Fruit fly (Drosophila melanogaster): ENCODE measurements around the gene CG3036.

The CG3036 gene

DNA sequence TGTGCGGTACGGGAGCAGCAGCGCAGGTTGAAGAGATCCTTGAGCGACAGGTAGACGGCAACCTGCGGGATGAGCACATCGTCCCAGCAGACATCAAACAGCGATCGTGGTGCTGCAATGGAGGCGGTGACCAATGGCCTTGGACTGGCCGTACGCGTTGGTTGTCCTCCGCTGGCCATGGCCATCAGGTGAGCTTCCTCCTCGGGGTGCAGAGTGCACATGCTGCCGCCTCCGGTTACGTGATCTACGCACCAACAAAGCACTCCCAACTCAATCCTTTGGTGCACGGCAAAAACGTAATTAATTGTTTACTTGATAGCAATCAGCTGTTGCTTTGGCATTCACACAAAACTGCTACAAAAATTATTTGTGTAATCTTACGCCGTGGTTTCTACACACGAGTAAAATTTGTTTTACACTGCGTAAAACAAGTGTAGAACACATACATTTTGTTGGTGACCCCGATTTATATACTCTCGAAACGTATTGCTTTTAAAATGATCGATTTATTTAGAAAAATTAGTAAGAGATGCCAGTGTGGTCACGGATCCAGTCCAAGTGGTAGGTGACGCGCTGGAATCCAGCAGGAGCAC, 57.6 kb downstream of the CG3036 start, which contains the start of gene jet:
Gene jet (minus strand): TSS at position 332 of the 593 bp plus-strand sequence.
- TF ChIP-seq CG14711 (tag; optimal IDR thresholded peaks at IDR 0.05) (no peak), Clk (GFP tag; optimal IDR thresholded peaks at IDR 0.05) (no peak), CG5204 (GFP tag; optimal IDR thresholded peaks at IDR 0.05) (no peak), kay (GFP tag; ENCODE audit: borderline replicate concordance) (no peak), CG12768 (GFP tag; optimal IDR thresholded peaks at IDR 0.05) (no peak), Crg-1 (GFP tag; optimal IDR thresholded peaks at IDR 0.05) (no peak), ovo (GFP tag; optimal IDR thresholded peaks at IDR 0.05) (no peak), CG11617 (GFP tag; optimal IDR thresholded peaks at IDR 0.05) (no peak), CG33017 (tag; optimal IDR thresholded peaks at IDR 0.05) (no peak), Mnt (GFP tag; optimal IDR thresholded peaks at IDR 0.05) (no peak)

DNA sequence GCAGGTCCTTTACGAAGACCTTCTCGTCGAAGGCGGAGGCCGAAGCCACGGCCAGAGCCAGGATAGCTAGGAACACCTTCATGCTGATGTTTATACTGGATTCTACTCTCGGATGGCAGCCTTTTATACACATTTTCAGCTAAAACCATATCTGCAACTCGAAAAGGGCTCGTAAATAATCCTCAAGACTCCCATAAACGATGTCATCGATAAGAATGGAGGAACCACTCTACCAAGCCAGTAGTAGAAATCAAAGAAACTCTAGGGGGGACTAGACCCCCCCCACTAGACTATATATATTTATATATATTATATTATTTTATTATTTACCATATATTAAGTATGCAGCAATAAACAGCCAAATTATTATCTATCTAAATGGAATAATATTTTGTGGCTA, 58.8 kb downstream of the CG3036 start, which contains the start of gene Jon25Biii:
Gene Jon25Biii (minus strand): TSS at position 101 of the 400 bp plus-strand sequence.
- no peak for TF ChIP-seq Mnt (GFP tag; optimal IDR thresholded peaks at IDR 0.05)
- no peak for TF ChIP-seq CG12768 (GFP tag; optimal IDR thresholded peaks at IDR 0.05)
- no peak for TF ChIP-seq bab1 (GFP tag; optimal IDR thresholded peaks at IDR 0.05)
- no peak for TF ChIP-seq Crg-1 (GFP tag; optimal IDR thresholded peaks at IDR 0.05)
- TF ChIP-seq Clk (GFP tag; optimal IDR thresholded peaks at IDR 0.05) = no peak
- TF ChIP-seq kay (GFP tag; ENCODE audit: borderline replicate concordance) = no peak
- TF ChIP-seq ovo (GFP tag; optimal IDR thresholded peaks at IDR 0.05) = no peak
- TF ChIP-seq cic (GFP tag; optimal IDR thresholded peaks at IDR 0.05) = no peak
- no peak for TF ChIP-seq CG33017 (tag; optimal IDR thresholded peaks at IDR 0.05)
- TF ChIP-seq cnc (optimal IDR thresholded peaks at IDR 0.05) = no peak
- TF ChIP-seq tj (GFP tag; optimal IDR thresholded peaks at IDR 0.05) = no peak
- TF ChIP-seq toe (GFP tag; optimal IDR thresholded peaks at IDR 0.05) = no peak

DNA sequence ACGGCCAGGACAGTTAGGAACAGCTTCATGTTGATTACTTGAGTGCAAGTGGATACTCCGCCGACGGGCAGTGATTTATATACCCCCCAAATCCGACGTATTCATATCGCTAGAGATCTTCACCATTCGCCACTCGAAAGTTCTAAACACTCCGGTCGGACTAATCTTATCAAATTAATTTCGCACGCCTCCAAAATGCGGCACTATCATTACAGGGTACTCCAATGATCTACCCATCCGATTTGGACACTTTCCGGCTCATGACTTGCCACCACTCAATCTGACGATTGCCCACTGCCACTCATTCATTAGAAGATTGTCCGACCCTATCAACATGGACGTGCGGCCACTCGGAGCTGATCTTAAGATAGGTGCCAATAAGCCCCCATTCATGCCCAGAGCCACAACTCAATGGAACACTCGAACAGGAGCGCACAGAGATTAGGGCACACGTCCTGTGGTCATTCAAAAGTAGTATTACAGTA, 61.2 kb downstream of the CG3036 start, which contains the start of gene Jon25Bii:
Gene Jon25Bii (minus strand): TSS at position 51 of the 485 bp plus-strand sequence.
- TF ChIP-seq cic (GFP tag; optimal IDR thresholded peaks at IDR 0.05) (peak; percentile 93), Clk (GFP tag; optimal IDR thresholded peaks at IDR 0.05) (no peak)

All from whole organism, adult.